Fruit fly (Drosophila melanogaster): ENCODE results near the gene Pcp.

Pcp gene

DNA sequence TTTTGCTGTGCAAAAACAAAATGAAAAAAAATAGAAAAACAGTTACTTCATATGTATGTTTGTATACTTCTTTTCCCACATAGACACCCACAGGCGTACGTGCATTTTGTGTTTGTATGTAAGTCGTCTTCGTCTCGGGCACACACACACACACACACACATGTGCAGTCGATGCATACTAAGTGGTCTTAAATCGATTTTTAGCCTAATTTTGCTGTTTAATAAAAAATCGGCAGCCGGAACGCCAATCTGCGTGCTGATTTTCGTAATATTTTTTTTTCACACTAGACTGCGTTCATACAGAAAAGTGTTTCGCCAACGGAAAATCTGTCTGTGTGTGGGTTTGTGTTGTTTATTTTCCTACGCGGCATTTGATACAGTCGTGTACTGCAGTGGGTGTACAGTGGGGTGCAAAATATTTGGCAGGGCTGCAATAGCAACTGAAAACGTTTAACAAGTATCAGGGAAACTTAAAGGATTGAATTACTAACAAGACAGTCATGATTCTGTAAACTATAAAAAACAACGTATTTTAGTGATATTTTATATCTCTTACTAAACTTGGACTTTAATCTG is 11.7 kb downstream of the Pcp start (continued):
- TF ChIP-seq Nf-YA (GFP tag; IDR thresholded peaks at IDR 0.05), result no peak
- no peak for TF ChIP-seq CG2678 (tag; optimal IDR thresholded peaks at IDR 0.05)
- peak; percentile 46 for TF ChIP-seq CG12769 (tag; optimal IDR thresholded peaks at IDR 0.05)
- TF ChIP-seq Awh (GFP tag; IDR thresholded peaks at IDR 0.05), result no peak
- TF ChIP-seq CG9609 (GFP tag; optimal IDR thresholded peaks at IDR 0.05), result no peak
- TF ChIP-seq CG7786 (GFP tag; optimal IDR thresholded peaks at IDR 0.05), result no peak
- no peak for TF ChIP-seq CG3995 (GFP tag; optimal IDR thresholded peaks at IDR 0.05)
- peak; percentile 7 for TF ChIP-seq CG10147 (GFP tag; optimal IDR thresholded peaks at IDR 0.05)
- TF ChIP-seq CG2202 (tag; optimal IDR thresholded peaks at IDR 0.05), result no peak
- TF ChIP-seq h (optimal IDR thresholded peaks at IDR 0.05), result no peak
- no peak for TF ChIP-seq cato (GFP tag; optimal IDR thresholded peaks at IDR 0.05; ENCODE audit: borderline replicate concordance)
- peak; percentile 70; the same call in 2 of the 3 replicates for TF ChIP-seq sr (GFP tag; IDR thresholded peaks at IDR 0.05)
- TF ChIP-seq CG13123 (GFP tag; optimal IDR thresholded peaks at IDR 0.05), result peak; percentile 1
- peak; percentile 48 for TF ChIP-seq Fer3 (tag; optimal IDR thresholded peaks at IDR 0.05)
- no peak for TF ChIP-seq CG7556 (GFP tag; optimal IDR thresholded peaks at IDR 0.05)
- TF ChIP-seq Ptx1 (GFP tag; IDR thresholded peaks at IDR 0.05), result peak; percentile 42; the same call in 1 of the 2 replicates
- TF ChIP-seq nom (GFP tag; optimal IDR thresholded peaks at IDR 0.05), result peak; percentile 73
- peak in 1 of 2 experiments; percentile 34 for TF ChIP-seq Hr51 (GFP tag; optimal IDR thresholded peaks at IDR 0.05)
- peak; percentile 16 for TF ChIP-seq CG5245 (GFP tag; optimal IDR thresholded peaks at IDR 0.05)
- no peak for TF ChIP-seq kay (GFP tag; optimal IDR thresholded peaks at IDR 0.05)
- no peak for TF ChIP-seq CG1647 (GFP tag; optimal IDR thresholded peaks at IDR 0.05)
- TF ChIP-seq CG17361 (GFP tag; IDR thresholded peaks at IDR 0.05), result no peak
- TF ChIP-seq peb (GFP tag; IDR thresholded peaks at IDR 0.05), result no peak
- TF ChIP-seq kah (GFP tag; optimal IDR thresholded peaks at IDR 0.05), result peak; percentile 17
- no peak for TF ChIP-seq Neu2 (GFP tag; optimal IDR thresholded peaks at IDR 0.05; ENCODE audit: borderline replicate concordance)
- TF ChIP-seq tx (GFP tag; optimal IDR thresholded peaks at IDR 0.05), result peak; percentile 55
- 0 out of 2 replicates have a peak, but pooled peaks have one; percentile 8 for TF ChIP-seq ranshi (GFP tag; IDR thresholded peaks at IDR 0.05)
- TF ChIP-seq Myb (GFP tag; optimal IDR thresholded peaks at IDR 0.05), result no peak
- TF ChIP-seq CG9727 (GFP tag; optimal IDR thresholded peaks at IDR 0.05), result peak; percentile 26
- no peak for TF ChIP-seq CG10959 (GFP tag; IDR thresholded peaks at IDR 0.05)
- TF ChIP-seq YL-1 (GFP tag; optimal IDR thresholded peaks at IDR 0.05), result no peak
- TF ChIP-seq sqz (GFP tag; optimal IDR thresholded peaks at IDR 0.05), result peak; percentile 50
- peak; percentile 39 for TF ChIP-seq NfI (GFP tag; optimal IDR thresholded peaks at IDR 0.05)
- no peak for TF ChIP-seq Dll (GFP tag; IDR thresholded peaks at IDR 0.05; ENCODE audit: partially characterized antibody)
- no peak for TF ChIP-seq fd96Cb (tag; optimal IDR thresholded peaks at IDR 0.05)
- TF ChIP-seq CG12236 (GFP tag; optimal IDR thresholded peaks at IDR 0.05), result no peak
- peak; percentile 27 for TF ChIP-seq CG13296 (GFP tag; optimal IDR thresholded peaks at IDR 0.05)
- peak; percentile 50; the same call in 1 of the 3 replicates for TF ChIP-seq ase (GFP tag; IDR thresholded peaks at IDR 0.05)
- peak; percentile 55 for TF ChIP-seq gro (GFP tag; optimal IDR thresholded peaks at IDR 0.05)
- TF ChIP-seq pum (GFP tag; optimal IDR thresholded peaks at IDR 0.05), result peak; percentile 14
- TF ChIP-seq maf-S (GFP tag; optimal IDR thresholded peaks at IDR 0.05), result peak; percentile 14
- TF ChIP-seq ac (GFP tag; optimal IDR thresholded peaks at IDR 0.05), result no peak
- TF ChIP-seq CG17829 (tag; optimal IDR thresholded peaks at IDR 0.05), result peak; percentile 35
- TF ChIP-seq ERR (GFP tag; optimal IDR thresholded peaks at IDR 0.05), result peak; percentile 32
- TF ChIP-seq gsb (GFP tag; IDR thresholded peaks at IDR 0.05), result 0 out of 2 replicates have a peak, but pooled peaks have one; percentile 10
- TF ChIP-seq Ssrp (tag; optimal IDR thresholded peaks at IDR 0.05), result no peak
- no peak for TF ChIP-seq CG16779 (GFP tag; IDR thresholded peaks at IDR 0.05)
- TF ChIP-seq wdn (GFP tag; IDR thresholded peaks at IDR 0.05), result no peak
- peak; percentile 12 for TF ChIP-seq Ets97D (GFP tag; optimal IDR thresholded peaks at IDR 0.05)
- TF ChIP-seq tio (GFP tag; optimal IDR thresholded peaks at IDR 0.05), result no peak
- no peak for TF ChIP-seq stwl (tag; optimal IDR thresholded peaks at IDR 0.05)
